Worm (Caenorhabditis elegans) whole organism, late embryonic: ENCODE measurements around the gene T03G11.10.

Experiments
- C08G9.2 ChIP-seq: sonication (generic microtip); optimal IDR thresholded peaks from 2 replicates; lab custom pipeline; 2016; ENCODE audit warnings: mild to moderate bottlenecking, missing genetic modification characterization, moderate library complexity, missing compliant biosample characterization
- C38D4.7 ChIP-seq: fragments of 200-800 bp; sonication (Bioruptor generic); optimal IDR thresholded peaks from 2 replicates; lab custom pipeline; 2018; ENCODE audit warnings: mild to moderate bottlenecking, missing genetic modification characterization, moderate library complexity, missing compliant biosample characterization
- F13H6.1 ChIP-seq: sonication (generic microtip); optimal IDR thresholded peaks from 2 replicates; lab custom pipeline; 2016; ENCODE audit warnings: missing genetic modification characterization, missing compliant biosample characterization
- K02D7.2 ChIP-seq: sonication (generic microtip); optimal IDR thresholded peaks from 2 replicates; lab custom pipeline; 2017; ENCODE audit warnings: mild to moderate bottlenecking, missing genetic modification characterization, missing compliant biosample characterization
- K09A11.1 ChIP-seq: sonication (generic microtip); optimal IDR thresholded peaks from 2 replicates; lab custom pipeline; 2017; ENCODE audit warnings: antibody characterized with exemption, mild to moderate bottlenecking, missing genetic modification characterization, missing compliant biosample characterization; ENCODE audit not compliant: insufficient read depth
- Y22D7AL.16 ChIP-seq: sonication (generic microtip); optimal IDR thresholded peaks from 2 replicates; lab custom pipeline; 2016; ENCODE audit warnings: missing genetic modification characterization, missing compliant biosample characterization
- ahr-1 ChIP-seq: sonication (generic microtip); optimal IDR thresholded peaks from 2 replicates; lab custom pipeline; 2016; ENCODE audit warnings: missing genetic modification characterization, missing compliant biosample characterization
- ama-1 ChIP-seq: fragments of 150-350 bp; optimal IDR thresholded peaks from 2 replicates; lab custom pipeline; 2014
- ceh-19 ChIP-seq: fragments of 200-800 bp; sonication (Bioruptor generic); optimal IDR thresholded peaks from 2 replicates; lab custom pipeline; 2018; ENCODE audit warnings: mild to moderate bottlenecking, missing genetic modification characterization, missing compliant biosample characterization
- ceh-22 ChIP-seq: sonication (generic microtip); optimal IDR thresholded peaks from 2 replicates; lab custom pipeline; 2017; ENCODE audit warnings: missing biosample characterization, missing genetic modification characterization
- ceh-24 ChIP-seq: sonication (generic microtip); optimal IDR thresholded peaks from 2 replicates; lab custom pipeline; 2016; ENCODE audit warnings: mild to moderate bottlenecking, missing genetic modification characterization, missing compliant biosample characterization
- ceh-31 ChIP-seq: sonication (generic microtip); optimal IDR thresholded peaks from 2 replicates; lab custom pipeline; 2016; ENCODE audit warnings: missing genetic modification characterization, missing compliant biosample characterization
- ceh-45 ChIP-seq: fragments of 200-800 bp; sonication (Bioruptor generic); IDR thresholded peaks from 2 replicates; pipeline ENCODE4 v1.3.6; 2022; ENCODE audit warnings: missing genetic modification reagents, missing genetic modification characterization, missing compliant biosample characterization
- ceh-6 ChIP-seq: fragments of 200-800 bp; sonication (Bioruptor generic); optimal IDR thresholded peaks from 2 replicates; lab custom pipeline; 2018; ENCODE audit warnings: mild to moderate bottlenecking, missing genetic modification characterization, missing compliant biosample characterization
- dmd-4 ChIP-seq: sonication (generic microtip); optimal IDR thresholded peaks from 2 replicates; lab custom pipeline; 2016; ENCODE audit warnings: borderline replicate concordance, missing genetic modification characterization, missing compliant biosample characterization
- dve-1 ChIP-seq: sonication (generic microtip); optimal IDR thresholded peaks from 2 replicates; lab custom pipeline; 2017; ENCODE audit warnings: antibody characterized with exemption, mild to moderate bottlenecking, missing genetic modification characterization, missing compliant biosample characterization
- fax-1 ChIP-seq: sonication (generic microtip); optimal IDR thresholded peaks from 2 replicates; lab custom pipeline; 2016; ENCODE audit warnings: missing genotype, missing genetic modification characterization, missing compliant biosample characterization
- fkh-10 ChIP-seq: fragments of 150-350 bp; optimal IDR thresholded peaks from 2 replicates; lab custom pipeline; 2014; ENCODE audit warnings: missing biosample characterization, missing genetic modification reagents, missing genetic modification characterization
- fkh-6 ChIP-seq: sonication (generic microtip); optimal IDR thresholded peaks from 2 replicates; lab custom pipeline; 2016; ENCODE audit warnings: missing genetic modification characterization, missing compliant biosample characterization
- gmeb-2 ChIP-seq: sonication (generic microtip); optimal IDR thresholded peaks from 2 replicates; lab custom pipeline; 2016; ENCODE audit warnings: missing genetic modification characterization, inconsistent platforms, missing compliant biosample characterization
- hlh-13 ChIP-seq: fragments of 200-800 bp; sonication (Bioruptor generic); optimal IDR thresholded peaks from 2 replicates; lab custom pipeline; 2018; ENCODE audit warnings: mild to moderate bottlenecking, missing genetic modification characterization, missing compliant biosample characterization
- hlh-15 ChIP-seq: sonication (generic microtip); optimal IDR thresholded peaks from 2 replicates; lab custom pipeline; 2016; ENCODE audit warnings: missing genetic modification characterization, missing compliant biosample characterization
- hlh-6 ChIP-seq: sonication (generic microtip); optimal IDR thresholded peaks from 2 replicates; lab custom pipeline; 2016; ENCODE audit warnings: missing genotype, missing genetic modification characterization, missing compliant biosample characterization
- hlh-8 ChIP-seq: sonication (generic microtip); optimal IDR thresholded peaks from 2 replicates; lab custom pipeline; 2016; ENCODE audit warnings: missing genotype, missing genetic modification characterization, missing compliant biosample characterization
- lim-6 ChIP-seq: sonication (generic microtip); optimal IDR thresholded peaks from 2 replicates; lab custom pipeline; 2016; ENCODE audit warnings: missing genetic modification characterization, missing compliant biosample characterization
- madf-2 ChIP-seq: sonication (generic microtip); optimal IDR thresholded peaks from 2 replicates; lab custom pipeline; 2017; ENCODE audit warnings: missing genetic modification characterization, missing compliant biosample characterization
- mec-3 ChIP-seq: sonication (generic microtip); optimal IDR thresholded peaks from 2 replicates; lab custom pipeline; 2016; ENCODE audit warnings: borderline replicate concordance, missing genetic modification characterization, missing compliant biosample characterization
- nhr-232 ChIP-seq: sonication (generic microtip); optimal IDR thresholded peaks from 2 replicates; lab custom pipeline; 2016; ENCODE audit warnings: missing genetic modification characterization, missing compliant biosample characterization
- npax-4 ChIP-seq: sonication (generic microtip); optimal IDR thresholded peaks from 2 replicates; lab custom pipeline; 2016; ENCODE audit warnings: missing genetic modification characterization, missing compliant biosample characterization
- odd-2 ChIP-seq: sonication (generic microtip); optimal IDR thresholded peaks from 2 replicates; lab custom pipeline; 2017; ENCODE audit warnings: antibody characterized with exemption, mild to moderate bottlenecking, missing genetic modification characterization, missing compliant biosample characterization
- pag-3 ChIP-seq: sonication (generic microtip); optimal IDR thresholded peaks from 2 replicates; lab custom pipeline; 2016; ENCODE audit warnings: missing compliant biosample characterization, missing genetic modification characterization, borderline replicate concordance
- pat-9 ChIP-seq: fragments of 200-800 bp; sonication (Bioruptor generic); optimal IDR thresholded peaks from 2 replicates; lab custom pipeline; 2018; ENCODE audit warnings: mild to moderate bottlenecking, missing genetic modification characterization, moderate library complexity, missing compliant biosample characterization
- pax-1 ChIP-seq: fragments of 150-350 bp; optimal IDR thresholded peaks from 2 replicates; lab custom pipeline; 2014; ENCODE audit warnings: missing biosample characterization, missing genetic modification characterization
- pha-4 ChIP-seq: fragments of 150-350 bp; optimal IDR thresholded peaks from 2 replicates; lab custom pipeline; 2018; ENCODE audit warnings: missing biosample characterization, missing genetic modification reagents, missing genetic modification characterization
- pqm-1 ChIP-seq: sonication (generic microtip); optimal IDR thresholded peaks from 2 replicates; lab custom pipeline; 2016; ENCODE audit warnings: missing genetic modification characterization, missing compliant biosample characterization
- pros-1 ChIP-seq: fragments of 150-350 bp; optimal IDR thresholded peaks from 2 replicates; lab custom pipeline; 2014; ENCODE audit warnings: missing biosample characterization, missing genetic modification reagents, missing genetic modification characterization
- sox-2 ChIP-seq: fragments of 200-800 bp; sonication (Bioruptor generic); IDR thresholded peaks from 2 replicates; pipeline ENCODE4 v1.3.6; 2022; ENCODE audit warnings: missing genetic modification reagents, missing genetic modification characterization, missing compliant biosample characterization
- sox-4 ChIP-seq: sonication (generic microtip); optimal IDR thresholded peaks from 2 replicates; lab custom pipeline; 2017; ENCODE audit warnings: mild to moderate bottlenecking, missing genetic modification characterization, inconsistent platforms, missing compliant biosample characterization
- unc-3 ChIP-seq, 2 experiments: fragments of 200-800 bp in 1 of 2; sonication (Bioruptor generic) in 1 of 2; sonication (generic microtip) in 1 of 2; conservative IDR thresholded peaks in 1 of 2; optimal IDR thresholded peaks in 1 of 2; 2 replicates each; pipeline versions ENCODE4 v1.3.6 to Lab custom; 2016 to 2022; ENCODE audit warnings: missing compliant biosample characterization in 2 of 2, missing genetic modification characterization in 2 of 2, missing genetic modification reagents in 1 of 2
- unc-86 ChIP-seq: sonication (generic microtip); optimal IDR thresholded peaks from 2 replicates; lab custom pipeline; 2016; ENCODE audit warnings: missing genetic modification characterization, missing compliant biosample characterization
- zip-5 ChIP-seq: sonication (generic microtip); optimal IDR thresholded peaks from 2 replicates; lab custom pipeline; 2016; ENCODE audit warnings: missing genetic modification characterization, missing compliant biosample characterization

T03G11.10 gene

DNA sequence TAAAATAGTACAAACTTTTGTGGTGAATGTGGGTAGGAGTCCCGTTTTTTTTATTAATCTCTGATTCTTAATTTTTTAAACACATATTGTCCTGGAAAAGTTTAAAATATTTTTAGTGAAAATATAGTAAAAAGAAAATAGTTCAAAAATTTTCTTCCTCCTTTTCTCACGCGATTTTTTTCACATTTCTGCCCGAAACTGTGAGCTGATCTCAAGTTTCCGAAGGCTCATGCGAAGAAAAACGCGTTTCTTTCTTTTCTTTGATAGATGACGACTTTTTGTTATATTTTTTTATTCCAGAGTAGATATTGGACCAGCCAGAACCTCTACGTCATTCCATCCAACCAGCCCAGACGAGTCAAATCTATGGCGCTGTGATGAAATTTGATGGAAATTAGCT lies 12.9 kb upstream of the T03G11.10 start, which contains the start of gene T03G11.9:
Gene T03G11.9 (plus strand): TSS at position 301 of the 400 bp plus-strand sequence.
- TF ChIP-seq F13H6.1 (tag; lab: Kevin White, UChicago), result no peak
- no peak for TF ChIP-seq pqm-1 (tag; lab: Kevin White, UChicago)
- TF ChIP-seq hlh-15 (tag; lab: Kevin White, UChicago), result no peak
- TF ChIP-seq hlh-13, result no peak
- no peak for TF ChIP-seq pros-1 (tag; lab: Kevin White, UChicago)
- TF ChIP-seq sox-4, result no peak
- TF ChIP-seq odd-2, result no peak
- no peak for TF ChIP-seq ama-1
- TF ChIP-seq unc-86, result no peak
- no peak for TF ChIP-seq C08G9.2 (tag; lab: Kevin White, UChicago)
- TF ChIP-seq lim-6 (tag; lab: Kevin White, UChicago), result no peak
- TF ChIP-seq unc-3 (GFP tag; conservative IDR thresholded peaks at IDR 0.05; lab: Robert Waterston, UW), result no peak
- no peak for TF ChIP-seq unc-3 (tag; optimal IDR thresholded peaks at IDR 0.05; lab: Kevin White, UChicago)
- TF ChIP-seq madf-2 (tag; lab: Kevin White, UChicago), result no peak
- TF ChIP-seq ceh-22 (tag; lab: Kevin White, UChicago), result no peak
- no peak for TF ChIP-seq sox-2 (GFP tag; lab: Robert Waterston, UW)
- TF ChIP-seq pag-3 (tag; lab: Kevin White, UChicago), result no peak
- TF ChIP-seq ceh-31, result no peak
- no peak for TF ChIP-seq zip-5 (tag; lab: Kevin White, UChicago)

DNA sequence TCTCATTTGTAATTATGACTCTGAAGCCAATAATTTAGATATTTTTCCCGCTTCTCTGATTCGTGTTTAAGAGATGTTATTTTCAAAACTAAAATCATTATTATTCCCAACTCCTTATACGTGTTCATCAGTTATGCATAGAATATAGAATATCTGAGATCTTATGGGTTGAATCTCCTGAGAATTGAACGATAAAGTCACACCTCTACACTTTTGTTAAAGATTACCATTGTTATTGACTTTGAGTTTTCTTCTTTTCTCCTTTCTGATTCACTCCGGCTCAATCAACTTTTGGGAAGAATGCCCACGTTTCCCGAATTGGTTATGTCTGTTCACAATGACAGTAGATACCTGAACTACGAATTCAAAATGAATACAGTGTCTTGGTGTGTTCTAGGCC lies 8.9 kb upstream of the T03G11.10 start, which contains the start of gene sru-48:
Gene sru-48 (plus strand): TSS at position 301 of the 400 bp plus-strand sequence.
- no peak for TF ChIP-seq ceh-24 (tag; lab: Kevin White, UChicago)
- no peak for TF ChIP-seq hlh-8
- TF ChIP-seq K02D7.2 (tag; lab: Kevin White, UChicago), result no peak

DNA sequence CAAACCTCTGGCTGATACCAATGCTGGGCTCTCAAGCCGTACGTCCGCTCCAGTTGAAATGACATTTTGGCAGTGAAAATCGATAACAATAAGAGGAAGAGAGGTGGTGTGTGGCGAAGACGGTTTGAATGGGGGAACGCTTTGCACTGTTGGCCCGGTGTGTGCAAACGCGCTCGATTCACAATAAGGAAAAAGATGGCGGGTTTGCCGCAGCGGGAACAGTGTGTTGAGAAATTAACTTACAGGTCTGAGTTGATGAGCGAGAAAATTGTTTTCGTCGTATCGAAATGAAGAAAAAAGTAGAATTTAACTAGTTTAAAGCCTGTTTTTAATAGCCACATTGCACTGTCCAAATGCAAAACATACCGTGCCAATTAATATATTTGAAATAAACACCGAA lies 8.1 kb upstream of the T03G11.10 start, which contains the start of gene metl-9:
Gene metl-9 (minus strand): TSS at position 101 of the 400 bp plus-strand sequence.
- TF ChIP-seq ahr-1 (tag; lab: Kevin White, UChicago) (no peak), pqm-1 (tag; lab: Kevin White, UChicago) (no peak), dve-1 (no peak), dmd-4 (tag; lab: Kevin White, UChicago) (no peak), gmeb-2 (no peak), npax-4 (no peak), ceh-45 (GFP tag; lab: Robert Waterston, UW) (no peak), fax-1 (no peak), K09A11.1 (tag; lab: Kevin White, UChicago) (no peak)

DNA sequence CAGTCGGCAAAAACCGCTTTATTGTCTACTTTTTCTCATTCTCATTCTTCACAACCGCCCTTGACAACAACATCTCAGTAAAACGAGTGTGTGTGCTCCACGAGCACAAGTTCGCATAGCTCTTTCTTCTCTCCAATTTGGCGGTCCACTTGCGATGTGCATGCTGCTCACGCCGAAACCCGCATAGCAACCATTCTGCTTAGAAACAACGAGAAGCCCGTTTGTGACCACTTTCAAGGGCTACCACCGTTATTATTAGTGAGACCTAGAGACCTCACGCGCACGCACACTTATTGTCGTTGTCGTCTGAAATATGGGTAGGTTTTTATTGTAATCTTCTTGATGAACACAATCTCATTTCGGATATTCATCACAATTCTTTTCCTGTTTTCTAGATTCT lies 3.3 kb upstream of the T03G11.10 start, which contains the start of gene zchc-1A:
Gene zchc-1A (plus strand): TSS at position 114 of the 400 bp plus-strand sequence.
- no peak for TF ChIP-seq gmeb-2
- TF ChIP-seq pax-1, result no peak
- TF ChIP-seq fax-1, result no peak
- TF ChIP-seq odd-2, result no peak
- TF ChIP-seq pros-1 (tag; lab: Kevin White, UChicago), result no peak
- no peak for TF ChIP-seq madf-2 (tag; lab: Kevin White, UChicago)
- TF ChIP-seq pat-9 (tag; lab: Kevin White, UChicago), result no peak
- no peak for TF ChIP-seq Y22D7AL.16 (tag; lab: Kevin White, UChicago)
- no peak for TF ChIP-seq C38D4.7 (GFP tag; lab: Kevin White, UChicago)
- no peak for TF ChIP-seq unc-3 (GFP tag; conservative IDR thresholded peaks at IDR 0.05; lab: Robert Waterston, UW)
- no peak for TF ChIP-seq unc-3 (tag; optimal IDR thresholded peaks at IDR 0.05; lab: Kevin White, UChicago)
- TF ChIP-seq ahr-1 (tag; lab: Kevin White, UChicago), result no peak
- TF ChIP-seq ceh-19 (GFP tag; lab: Kevin White, UChicago), result no peak
- no peak for TF ChIP-seq nhr-232
- TF ChIP-seq fkh-10 (GFP tag; lab: Kevin White, UChicago), result no peak
- TF ChIP-seq pha-4 (tag; lab: Kevin White, UChicago), result no peak
- TF ChIP-seq fkh-6 (tag; lab: Kevin White, UChicago), result no peak
- no peak for TF ChIP-seq hlh-6 (tag; lab: Kevin White, UChicago)
- TF ChIP-seq F13H6.1 (tag; lab: Kevin White, UChicago), result no peak
- TF ChIP-seq ceh-6, result no peak
- no peak for TF ChIP-seq mec-3 (tag; lab: Kevin White, UChicago)
